Worm (Caenorhabditis elegans): ENCODE measurements around the gene ZC395.11.

The ZC395.11 gene

DNA sequence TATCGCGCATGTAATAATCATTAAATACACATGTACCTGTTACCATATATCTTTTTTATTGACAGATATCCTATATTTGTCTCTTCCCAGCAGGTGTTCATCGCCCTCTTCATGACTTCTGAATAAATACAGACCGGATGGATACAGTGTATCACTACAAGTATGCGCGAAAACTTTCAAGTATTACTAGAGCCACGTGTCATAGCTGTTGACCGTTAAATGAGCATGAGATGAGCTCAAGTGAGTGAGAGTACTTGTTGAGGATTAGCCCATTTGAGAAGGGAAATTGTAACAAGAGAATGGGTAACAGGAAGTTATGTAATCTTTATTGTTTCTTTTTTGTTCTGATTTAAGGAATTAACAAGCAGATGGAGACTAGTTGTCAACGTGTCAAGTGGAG, 41.0 kb downstream of the ZC395.11 start:
- TF ChIP-seq hlh-15 (tag; optimal IDR thresholded peaks at IDR 0.05) (no peak), ceh-34 (tag; optimal IDR thresholded peaks at IDR 0.05) (no peak), unc-86 (tag; optimal IDR thresholded peaks at IDR 0.05) (no peak), unc-42 (tag; optimal IDR thresholded peaks at IDR 0.05) (no peak), rnt-1 (tag; optimal IDR thresholded peaks at IDR 0.05) (no peak), ama-1 (optimal IDR thresholded peaks at IDR 0.05) (no peak), ahr-1 (tag; optimal IDR thresholded peaks at IDR 0.05) (no peak), nfya-1 (tag; optimal IDR thresholded peaks at IDR 0.05) (no peak), ztf-16 (tag; optimal IDR thresholded peaks at IDR 0.05) (no peak), ceh-22 (tag; optimal IDR thresholded peaks at IDR 0.05) (no peak), K09A11.1 (tag; optimal IDR thresholded peaks at IDR 0.05; ENCODE audit: insufficient read depth) (no peak), ceh-18 (tag; optimal IDR thresholded peaks at IDR 0.05) (no peak), ceh-19 (GFP tag; optimal IDR thresholded peaks at IDR 0.05) (no peak), zip-5 (tag; optimal IDR thresholded peaks at IDR 0.05) (no peak), nhr-11 (tag; optimal IDR thresholded peaks at IDR 0.05) (no peak), sox-2 (GFP tag; IDR thresholded peaks at IDR 0.05) (no peak), sdc-2 (tag; optimal IDR thresholded peaks at IDR 0.05) (no peak)

DNA sequence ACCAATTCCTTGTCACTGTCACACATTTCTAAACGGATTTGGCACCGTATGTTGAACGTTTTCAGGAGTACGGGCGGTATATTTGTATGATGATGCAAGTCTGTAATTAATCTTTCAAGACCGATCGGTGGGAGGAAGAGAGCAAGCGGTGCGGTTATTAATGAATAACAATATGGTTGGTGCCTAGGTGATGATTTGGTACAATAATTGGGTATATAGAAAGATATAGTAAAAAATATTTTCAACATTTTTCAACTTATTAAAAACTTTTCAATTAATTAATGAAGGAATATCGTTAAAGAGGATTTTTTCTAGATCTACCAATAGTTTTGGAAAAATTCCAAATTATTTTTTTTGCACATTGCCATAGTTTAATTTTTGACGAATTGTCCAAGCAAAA, 41.6 kb downstream of the ZC395.11 start, which contains the start of gene cnd-1:
cnd-1 (minus strand) TSS at position 101 of the 400 bp plus-strand sequence.
- TF ChIP-seq unc-42 (tag; optimal IDR thresholded peaks at IDR 0.05) (no peak), unc-86 (tag; optimal IDR thresholded peaks at IDR 0.05) (no peak), Y22D7AL.16 (tag; optimal IDR thresholded peaks at IDR 0.05) (no peak), ahr-1 (tag; optimal IDR thresholded peaks at IDR 0.05) (no peak), K09A11.1 (tag; optimal IDR thresholded peaks at IDR 0.05; ENCODE audit: insufficient read depth) (no peak), ceh-18 (tag; optimal IDR thresholded peaks at IDR 0.05) (no peak), T23F11.4 (GFP tag; optimal IDR thresholded peaks at IDR 0.05) (no peak)

DNA sequence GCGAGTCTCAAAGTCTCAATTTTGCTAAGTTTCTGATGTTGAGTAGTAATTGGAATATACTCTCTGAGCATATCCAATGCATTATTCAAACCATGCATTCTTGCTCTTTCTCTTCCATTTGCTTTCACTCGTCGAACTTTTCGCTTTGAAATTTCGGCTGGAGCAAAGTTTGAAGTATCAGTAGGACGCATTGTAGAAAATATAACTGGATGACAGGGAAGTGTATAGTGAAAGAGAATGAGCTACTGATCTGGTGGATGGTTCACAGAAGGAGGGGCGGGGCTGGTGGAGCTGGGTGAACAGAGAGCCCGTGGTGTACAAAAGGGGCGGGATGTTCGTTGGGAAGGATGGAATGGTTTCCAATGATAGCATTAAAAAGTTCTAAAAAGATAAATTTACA, 44.3 kb downstream of the ZC395.11 start:
- TF ChIP-seq ceh-22 (tag; optimal IDR thresholded peaks at IDR 0.05) (no peak), C08G9.2 (tag; optimal IDR thresholded peaks at IDR 0.05) (no peak), pha-2 (tag; optimal IDR thresholded peaks at IDR 0.05) (no peak), ceh-31 (tag; optimal IDR thresholded peaks at IDR 0.05) (no peak), nhr-11 (tag; optimal IDR thresholded peaks at IDR 0.05) (no peak), ttx-3 (tag; optimal IDR thresholded peaks at IDR 0.05) (no peak), pqm-1 (tag; optimal IDR thresholded peaks at IDR 0.05) (no peak), syd-9 (tag; optimal IDR thresholded peaks at IDR 0.05) (no peak), hlh-8 (tag; optimal IDR thresholded peaks at IDR 0.05) (no peak), ceh-9 (tag; optimal IDR thresholded peaks at IDR 0.05) (no peak), pag-3 (tag; optimal IDR thresholded peaks at IDR 0.05; ENCODE audit: borderline replicate concordance) (no peak), ceh-2 (tag; optimal IDR thresholded peaks at IDR 0.05) (no peak), ets-4 (tag; optimal IDR thresholded peaks at IDR 0.05) (no peak), unc-3 (GFP tag; conservative IDR thresholded peaks at IDR 0.05) (no peak), unc-3 (tag; optimal IDR thresholded peaks at IDR 0.05) (no peak), hlh-15 (tag; optimal IDR thresholded peaks at IDR 0.05) (no peak), unc-86 (tag; optimal IDR thresholded peaks at IDR 0.05) (no peak), fax-1 (tag; optimal IDR thresholded peaks at IDR 0.05) (no peak), pat-9 (tag; optimal IDR thresholded peaks at IDR 0.05) (no peak), ceh-45 (GFP tag; IDR thresholded peaks at IDR 0.05) (no peak), fkh-10 (GFP tag; optimal IDR thresholded peaks at IDR 0.05) (no peak)

DNA sequence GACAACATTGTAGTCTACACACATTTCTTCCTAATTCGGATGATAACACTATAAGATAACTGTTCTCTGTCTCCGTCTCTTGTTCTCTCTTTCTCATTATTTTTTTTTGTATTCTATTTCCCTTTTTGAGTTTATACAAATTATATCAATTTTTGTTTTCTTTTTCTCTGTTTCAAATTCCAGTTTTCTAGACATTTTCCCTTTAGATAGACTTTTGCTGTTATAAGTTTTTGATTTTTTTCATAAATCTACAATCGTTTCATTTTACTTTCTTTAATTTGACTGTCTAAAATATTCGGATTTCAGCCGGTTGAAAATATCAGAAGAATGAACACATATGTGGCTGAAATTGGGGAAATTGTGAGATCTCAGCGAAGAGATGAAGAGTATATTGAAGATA, 50.0 kb downstream of the ZC395.11 start, which contains the start of gene prx-10:
prx-10 (plus strand) TSS at position 301 of the 400 bp plus-strand sequence.
- TF ChIP-seq che-1 (tag; optimal IDR thresholded peaks at IDR 0.05) = no peak
- TF ChIP-seq sox-2 (GFP tag; IDR thresholded peaks at IDR 0.05) = no peak
- no peak for TF ChIP-seq npax-4 (tag; optimal IDR thresholded peaks at IDR 0.05)
- TF ChIP-seq ceh-22 (tag; optimal IDR thresholded peaks at IDR 0.05) = no peak
- no peak for TF ChIP-seq lin-11 (tag; optimal IDR thresholded peaks at IDR 0.05)
- TF ChIP-seq fkh-10 (GFP tag; optimal IDR thresholded peaks at IDR 0.05) = no peak
- TF ChIP-seq hlh-30 (tag; optimal IDR thresholded peaks at IDR 0.05; ENCODE audit: insufficient read depth) = no peak
- TF ChIP-seq hlh-8 (tag; optimal IDR thresholded peaks at IDR 0.05) = no peak
- no peak for TF ChIP-seq F13H6.1 (tag; optimal IDR thresholded peaks at IDR 0.05)
- no peak for TF ChIP-seq dve-1 (tag; optimal IDR thresholded peaks at IDR 0.05)
- TF ChIP-seq ahr-1 (tag; optimal IDR thresholded peaks at IDR 0.05) = no peak
- TF ChIP-seq ceh-48 (tag; optimal IDR thresholded peaks at IDR 0.05) = no peak

Measured in whole organism, late embryonic.